Worm (Caenorhabditis elegans): ENCODE measurements around the gene H12I13.1.

- TF ChIP-seq him-1 (tag; optimal IDR thresholded peaks at IDR 0.05) (no peak), W03F9.2 (tag; optimal IDR thresholded peaks at IDR 0.05) (no peak), dao-5 (tag; optimal IDR thresholded peaks at IDR 0.05) (no peak)
Measured at ce11 chrII:6077604-6078003, 10.6 kb upstream of the H12I13.1 start, which contains the start of gene H12I13.6.
